Fruit fly (Drosophila melanogaster): ENCODE data around the gene RhoGAP15B.

The RhoGAP15B gene

DNA sequence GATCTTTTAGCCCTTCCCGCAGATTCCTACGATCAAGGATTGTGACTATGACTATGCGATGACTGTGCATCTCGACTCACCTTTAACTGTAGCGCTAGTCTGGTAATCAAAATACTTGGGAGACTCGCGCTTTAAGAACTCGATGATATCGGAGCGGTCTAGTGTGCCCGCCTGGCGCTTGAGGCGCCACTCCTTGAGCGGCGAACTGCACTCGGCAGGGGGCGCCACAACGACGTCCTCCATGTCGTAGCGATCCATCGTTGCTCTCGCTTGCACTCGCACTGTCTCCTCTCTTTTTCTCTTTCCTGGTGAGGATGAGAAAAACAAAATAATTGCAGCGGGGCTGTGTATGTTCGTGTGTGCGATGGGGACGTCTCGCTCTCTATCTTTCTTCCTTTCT is 24.3 kb downstream of the RhoGAP15B start (continued):
- no peak for TF ChIP-seq CG13624 (GFP tag; optimal IDR thresholded peaks at IDR 0.05)
- no peak for TF ChIP-seq wdn (GFP tag; IDR thresholded peaks at IDR 0.05)
- TF ChIP-seq Opbp (GFP tag; IDR thresholded peaks at IDR 0.05; ENCODE audit: partially characterized antibody) = no peak
- no peak for TF ChIP-seq prd (optimal IDR thresholded peaks at IDR 0.05)
- TF ChIP-seq prd (GFP tag; IDR thresholded peaks at IDR 0.05) = peak; percentile 58; the same call in 2 of the 3 replicates
- TF ChIP-seq CG1603 (tag; optimal IDR thresholded peaks at IDR 0.05) = no peak
- TF ChIP-seq cas (GFP tag; IDR thresholded peaks at IDR 0.05) = no peak
- no peak for TF ChIP-seq Max (GFP tag; optimal IDR thresholded peaks at IDR 0.05)
- TF ChIP-seq CG6272 (GFP tag; IDR thresholded peaks at IDR 0.05) = no peak
- peak; percentile 86 for TF ChIP-seq CG10959 (GFP tag; IDR thresholded peaks at IDR 0.05)
- TF ChIP-seq emc (GFP tag; optimal IDR thresholded peaks at IDR 0.05) = no peak
- TF ChIP-seq bbx (GFP tag; IDR thresholded peaks at IDR 0.05; ENCODE audit: partially characterized antibody) = 0 out of 2 replicates have a peak, but pooled peaks have one; percentile 33
- peak; percentile 42 for TF ChIP-seq ac (GFP tag; optimal IDR thresholded peaks at IDR 0.05)
- no peak for TF ChIP-seq Rfx (GFP tag; IDR thresholded peaks at IDR 0.05)
- TF ChIP-seq ttk (GFP tag; IDR thresholded peaks at IDR 0.05) = no peak
- TF ChIP-seq psq (GFP tag; optimal IDR thresholded peaks at IDR 0.05) = no peak
- peak; percentile 42 for TF ChIP-seq CG30431 (GFP tag; optimal IDR thresholded peaks at IDR 0.05)
- no peak for TF ChIP-seq Hmx (GFP tag; optimal IDR thresholded peaks at IDR 0.05)
- no peak for TF ChIP-seq Asciz (GFP tag; optimal IDR thresholded peaks at IDR 0.05)
- no peak for TF ChIP-seq Nf-YA (GFP tag; IDR thresholded peaks at IDR 0.05)
- no peak for TF ChIP-seq trh (GFP tag; optimal IDR thresholded peaks at IDR 0.05)
- peak; percentile 5 for TF ChIP-seq CG8944 (GFP tag; optimal IDR thresholded peaks at IDR 0.05)
- TF ChIP-seq gcm2 (GFP tag; optimal IDR thresholded peaks at IDR 0.05) = no peak
- no peak for TF ChIP-seq gro (GFP tag; optimal IDR thresholded peaks at IDR 0.05)
- TF ChIP-seq CG12104 (GFP tag; optimal IDR thresholded peaks at IDR 0.05) = peak; percentile 7
- TF ChIP-seq H15 (GFP tag; IDR thresholded peaks at IDR 0.05) = 0 out of 3 replicates have a peak, but pooled peaks have one; percentile 26
- no peak for TF ChIP-seq CG11398 (GFP tag; optimal IDR thresholded peaks at IDR 0.05)
- TF ChIP-seq CG31224 (GFP tag; IDR thresholded peaks at IDR 0.05) = no peak
- no peak for TF ChIP-seq nau (GFP tag; optimal IDR thresholded peaks at IDR 0.05)
- TF ChIP-seq Xbp1 (GFP tag; optimal IDR thresholded peaks at IDR 0.05) = peak; percentile 7
- TF ChIP-seq CG2202 (tag; optimal IDR thresholded peaks at IDR 0.05) = no peak
- no peak for TF ChIP-seq disco-r (GFP tag; optimal IDR thresholded peaks at IDR 0.05)
- TF ChIP-seq CG6654 (GFP tag; optimal IDR thresholded peaks at IDR 0.05) = no peak
- TF ChIP-seq amos (GFP tag; IDR thresholded peaks at IDR 0.05; ENCODE audit: partially characterized antibody) = no peak
- no peak for TF ChIP-seq CG10366 (GFP tag; IDR thresholded peaks at IDR 0.05)
- TF ChIP-seq Dp (GFP tag; optimal IDR thresholded peaks at IDR 0.05) = no peak
- TF ChIP-seq dysf (GFP tag; IDR thresholded peaks at IDR 0.05) = 0 out of 3 replicates have a peak, but pooled peaks have one; percentile 18
- peak; percentile 59 for TF ChIP-seq nom (GFP tag; optimal IDR thresholded peaks at IDR 0.05)
- peak in 1 of 2 experiments; percentile 16 for TF ChIP-seq Trl (optimal IDR thresholded peaks at IDR 0.05)
- TF ChIP-seq Trl (GFP tag; optimal IDR thresholded peaks at IDR 0.05) = peak; percentile 47
- no peak for TF ChIP-seq Gsc (GFP tag; IDR thresholded peaks at IDR 0.05)
- TF ChIP-seq CG32532 (GFP tag; IDR thresholded peaks at IDR 0.05) = peak; percentile 41; the same call in 1 of the 2 replicates
- peak; percentile 60 for TF ChIP-seq dmrt11E (tag; optimal IDR thresholded peaks at IDR 0.05)
- peak; percentile 29 for TF ChIP-seq HHEX (GFP tag; optimal IDR thresholded peaks at IDR 0.05)
- TF ChIP-seq crc (GFP tag; optimal IDR thresholded peaks at IDR 0.05) = no peak
- no peak for TF ChIP-seq CG10654 (GFP tag; optimal IDR thresholded peaks at IDR 0.05)
- TF ChIP-seq CG13296 (GFP tag; optimal IDR thresholded peaks at IDR 0.05) = no peak
- no peak for TF ChIP-seq sc (optimal IDR thresholded peaks at IDR 0.05)
- peak; percentile 21 for TF ChIP-seq sc (GFP tag; optimal IDR thresholded peaks at IDR 0.05)
- TF ChIP-seq CG4820 (GFP tag; optimal IDR thresholded peaks at IDR 0.05) = peak; percentile 9
- 0 out of 3 replicates have a peak, but pooled peaks have one; percentile 44 for TF ChIP-seq CG34422 (GFP tag; IDR thresholded peaks at IDR 0.05)
- TF ChIP-seq CG8359 (GFP tag; optimal IDR thresholded peaks at IDR 0.05; ENCODE audit: borderline replicate concordance) = peak; percentile 11

Measured in whole organism, embryonic.